Fruit fly (Drosophila melanogaster) Kc167 (cell line): Measurements from ENCODE around the gene Dop1R2.

ENCODE experiments used
- Myc ChIP-seq: fragments of >200 bp; optimal IDR thresholded peaks from 2 replicates; lab custom pipeline; 2017; ENCODE audit warnings: missing external identifiers
- Sin3A ChIP-seq: fragments of >200 bp; optimal IDR thresholded peaks from 2 replicates; lab custom pipeline; 2018; ENCODE audit warnings: missing external identifiers
- h ChIP-seq: fragments of >200 bp; optimal IDR thresholded peaks from 3 replicates; lab custom pipeline; 2018; ENCODE audit warnings: missing external identifiers
- psq ChIP-seq: fragments of >200 bp; optimal IDR thresholded peaks from 2 replicates; lab custom pipeline; 2017; ENCODE audit warnings: missing external identifiers
- ttk ChIP-seq: sonication (Bioruptor generic); optimal IDR thresholded peaks from 2 replicates; lab custom pipeline; 2017; ENCODE audit warnings: missing external identifiers

dm6 chr3R:29592139-29592814 lies 67.5 kb downstream of the Dop1R2 start:
- TF ChIP-seq Myc (no peak), psq (no peak), Sin3A (lab: Kevin White, UChicago) (no peak), ttk (lab: Kevin White, UChicago) (no peak), h (lab: Kevin White, UChicago) (no peak)
